Worm (Caenorhabditis elegans): ENCODE measurements around the gene clh-3.

clh-3 gene

ce11 chrII:7228646-7229200 is 3.0 kb upstream of the clh-3 start, which contains the start of gene F32A5.4:
F32A5.4 (plus strand) TSS chrII:7229150.
- peak; percentile 20 for TF ChIP-seq nhr-23 (tag; optimal IDR thresholded peaks at IDR 0.05)
- TF ChIP-seq ama-1 (optimal IDR thresholded peaks at IDR 0.05), result peak; percentile 56
- TF ChIP-seq zag-1 (tag; optimal IDR thresholded peaks at IDR 0.05), result no peak
- TF ChIP-seq nhr-11 (tag; optimal IDR thresholded peaks at IDR 0.05), result no peak
- TF ChIP-seq pha-4 (tag; optimal IDR thresholded peaks at IDR 0.05), result peak; percentile 20
- TF ChIP-seq nhr-28 (tag; optimal IDR thresholded peaks at IDR 0.05), result no peak
- no peak for TF ChIP-seq eor-1 (tag; optimal IDR thresholded peaks at IDR 0.05)
- TF ChIP-seq fkh-10 (GFP tag; optimal IDR thresholded peaks at IDR 0.05), result no peak

- TF ChIP-seq R02D3.7 (tag; optimal IDR thresholded peaks at IDR 0.05), result no peak
- TF ChIP-seq nhr-77 (tag; optimal IDR thresholded peaks at IDR 0.05), result no peak
- TF ChIP-seq tbx-2 (tag; optimal IDR thresholded peaks at IDR 0.05), result no peak
Observed at ce11 chrII:7224074-7224473, 1.6 kb downstream of the clh-3 start.

- no peak for TF ChIP-seq skn-1 (tag; optimal IDR thresholded peaks at IDR 0.05)
- no peak for TF ChIP-seq egl-5 (tag; optimal IDR thresholded peaks at IDR 0.05)
- TF ChIP-seq elt-1 (tag; optimal IDR thresholded peaks at IDR 0.05), result no peak
- no peak for TF ChIP-seq lsy-12 (tag; optimal IDR thresholded peaks at IDR 0.05)
- TF ChIP-seq fkh-10 (GFP tag; optimal IDR thresholded peaks at IDR 0.05), result no peak
- TF ChIP-seq zag-1 (tag; optimal IDR thresholded peaks at IDR 0.05), result no peak
- TF ChIP-seq fos-1 (tag; optimal IDR thresholded peaks at IDR 0.05), result no peak
- no peak for TF ChIP-seq pha-4 (tag; optimal IDR thresholded peaks at IDR 0.05)
- TF ChIP-seq nfya-1 (tag; optimal IDR thresholded peaks at IDR 0.05; ENCODE audit: insufficient read depth), result no peak
- TF ChIP-seq elt-3 (tag; optimal IDR thresholded peaks at IDR 0.05), result no peak
- no peak for TF ChIP-seq ceh-16 (tag; optimal IDR thresholded peaks at IDR 0.05)
- no peak for TF ChIP-seq tbx-2 (tag; optimal IDR thresholded peaks at IDR 0.05)
- TF ChIP-seq unc-62 (GFP tag; optimal IDR thresholded peaks at IDR 0.05), result no peak
- no peak for TF ChIP-seq mml-1 (tag; optimal IDR thresholded peaks at IDR 0.05)
- no peak for TF ChIP-seq nhr-67 (tag; optimal IDR thresholded peaks at IDR 0.05)
- no peak for TF ChIP-seq pqm-1 (tag; optimal IDR thresholded peaks at IDR 0.05)
- TF ChIP-seq daf-12 (tag; optimal IDR thresholded peaks at IDR 0.05), result no peak
- no peak for TF ChIP-seq ceh-9 (tag; optimal IDR thresholded peaks at IDR 0.05)
Observed at ce11 chrII:7217047-7217446, 8.7 kb downstream of the clh-3 start, which contains the start of gene E04F6.10. E04F6.10 (minus strand) TSS chrII:7217147.

- TF ChIP-seq mdl-1 (tag; optimal IDR thresholded peaks at IDR 0.05) (no peak), lin-39 (tag; optimal IDR thresholded peaks at IDR 0.05) (peak; percentile 1), elt-1 (tag; optimal IDR thresholded peaks at IDR 0.05) (no peak), snpc-4 (tag; optimal IDR thresholded peaks at IDR 0.05) (no peak), unc-62 (GFP tag; optimal IDR thresholded peaks at IDR 0.05) (no peak), egl-27 (tag; optimal IDR thresholded peaks at IDR 0.05) (no peak), pqm-1 (tag; optimal IDR thresholded peaks at IDR 0.05) (no peak)
Observed at ce11 chrII:7212059-7212458, 13.7 kb downstream of the clh-3 start, which contains the start of gene E04F6.9. E04F6.9 (minus strand) TSS chrII:7212159.

- TF ChIP-seq fos-1 (tag; optimal IDR thresholded peaks at IDR 0.05) (no peak), egl-5 (tag; optimal IDR thresholded peaks at IDR 0.05) (peak; percentile 82)
Observed at ce11 chrII:7211280-7211679, 14.4 kb downstream of the clh-3 start, which contains the start of gene E04F6.8. E04F6.8 (minus strand) TSS chrII:7211380.

ce11 chrII:7210187-7210586 is 15.5 kb downstream of the clh-3 start, which contains the start of gene E04F6.15:
E04F6.15 (minus strand) TSS chrII:7210287.
- no peak for TF ChIP-seq unc-39 (tag; optimal IDR thresholded peaks at IDR 0.05)
- TF ChIP-seq jun-1 (tag; optimal IDR thresholded peaks at IDR 0.05), result no peak
- TF ChIP-seq pha-4 (tag; optimal IDR thresholded peaks at IDR 0.05), result no peak
- no peak for TF ChIP-seq tbx-2 (tag; optimal IDR thresholded peaks at IDR 0.05)
- TF ChIP-seq nhr-28 (tag; optimal IDR thresholded peaks at IDR 0.05), result no peak
- TF ChIP-seq ceh-28 (tag; optimal IDR thresholded peaks at IDR 0.05), result no peak
- no peak for TF ChIP-seq lin-15B (tag; optimal IDR thresholded peaks at IDR 0.05)
- no peak for TF ChIP-seq aly-2 (tag; optimal IDR thresholded peaks at IDR 0.05)
- TF ChIP-seq nhr-67 (tag; optimal IDR thresholded peaks at IDR 0.05), result no peak
- no peak for TF ChIP-seq ceh-9 (tag; optimal IDR thresholded peaks at IDR 0.05)
- no peak for TF ChIP-seq mdl-1 (tag; optimal IDR thresholded peaks at IDR 0.05)
- TF ChIP-seq nfya-1 (tag; optimal IDR thresholded peaks at IDR 0.05; ENCODE audit: insufficient read depth), result no peak
- no peak for TF ChIP-seq egl-27 (tag; optimal IDR thresholded peaks at IDR 0.05)
- no peak for TF ChIP-seq nhr-12 (tag; optimal IDR thresholded peaks at IDR 0.05)
- no peak for TF ChIP-seq ceh-82 (tag; optimal IDR thresholded peaks at IDR 0.05)
- no peak for TF ChIP-seq lin-39 (tag; optimal IDR thresholded peaks at IDR 0.05)

All from whole organism, L3 larva.